Fruit fly (Drosophila melanogaster): ENCODE results near the gene CG33934.

DNA sequence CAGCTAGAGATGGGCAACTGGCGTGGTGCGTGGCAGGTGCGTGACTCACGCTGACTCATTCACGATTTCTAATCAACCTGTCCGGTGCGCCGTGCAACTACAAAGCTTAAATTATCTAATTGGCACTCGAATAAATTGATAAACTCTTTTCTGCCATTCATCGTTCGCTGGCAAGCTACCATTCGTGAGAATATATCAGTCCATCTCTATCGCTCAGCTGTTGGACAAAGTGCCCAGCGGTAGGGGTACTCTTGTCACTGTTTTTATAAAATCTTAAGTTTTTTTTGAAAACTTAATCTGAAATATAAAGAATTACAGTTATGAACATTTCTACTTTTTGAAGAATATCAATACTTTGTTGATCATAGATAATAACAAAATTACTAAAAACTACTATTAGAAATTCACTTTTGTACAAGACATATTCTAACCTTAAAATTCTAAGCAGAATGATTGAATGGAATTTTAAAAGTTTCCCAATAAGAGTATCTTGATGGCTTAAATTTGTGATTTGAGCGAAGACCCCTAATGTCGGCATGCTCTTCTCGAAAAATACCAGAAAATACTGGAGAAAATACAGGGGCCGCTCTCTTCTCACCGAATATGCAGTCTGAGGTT, 21.3 kb upstream of the CG33934 start, which contains the start of the genes PIG-L and psidin:
- TF ChIP-seq CTCF (optimal IDR thresholded peaks at IDR 0.05) = no peak
- no peak for TF ChIP-seq CG8478 (optimal IDR thresholded peaks at IDR 0.05)
